Worm (Caenorhabditis elegans) whole organism, young adult: ENCODE measurements around the gene twk-7.

ENCODE experiments used
- B0336.3 ChIP-seq: fragments of 200-800 bp; sonication (Bioruptor generic); IDR thresholded peaks from 2 replicates; pipeline ENCODE4 v1.3.6; 2022; ENCODE audit warnings: missing genetic modification characterization, missing compliant biosample characterization
- C06A6.2 ChIP-seq: fragments of 200-800 bp; sonication (Bioruptor generic); conservative IDR thresholded peaks from 2 replicates; pipeline ENCODE4 v1.3.6; 2022; ENCODE audit warnings: missing genetic modification characterization, missing compliant biosample characterization
- F23B12.7 ChIP-seq: sonication (generic microtip); optimal IDR thresholded peaks from 2 replicates; lab custom pipeline; 2017; ENCODE audit warnings: missing genetic modification characterization, mild to moderate bottlenecking, missing compliant biosample characterization, antibody characterized with exemption, moderate library complexity; ENCODE audit not compliant: insufficient read depth
- F33H1.4 ChIP-seq: fragments of 200-800 bp; sonication (Bioruptor generic); IDR thresholded peaks from 2 replicates; pipeline ENCODE4 v1.3.6; 2022; ENCODE audit warnings: missing genetic modification reagents, missing genetic modification characterization, missing compliant biosample characterization
- F37B4.10 ChIP-seq: fragments of 200-800 bp; sonication (Bioruptor generic); IDR thresholded peaks from 2 replicates; pipeline ENCODE4 v1.3.6; 2022; ENCODE audit warnings: missing genetic modification characterization, missing compliant biosample characterization
- F39B2.1 ChIP-seq: fragments of 200-800 bp; sonication (Bioruptor generic); IDR thresholded peaks from 2 replicates; pipeline ENCODE4 v1.3.6; 2022; ENCODE audit warnings: missing genetic modification reagents, missing genetic modification characterization, missing compliant biosample characterization
- F49E8.2 ChIP-seq: sonication (generic microtip); optimal IDR thresholded peaks from 3 replicates; lab custom pipeline; 2017; ENCODE audit warnings: missing genetic modification characterization, mild to moderate bottlenecking, missing compliant biosample characterization, antibody characterized with exemption, moderate library complexity; ENCODE audit not compliant: insufficient read depth
- F52B5.7 ChIP-seq: sonication (generic microtip); optimal IDR thresholded peaks from 2 replicates; lab custom pipeline; 2016; ENCODE audit warnings: mild to moderate bottlenecking, missing genetic modification characterization, missing compliant biosample characterization
- F57A8.1 ChIP-seq: fragments of 200-800 bp; sonication (Bioruptor generic); optimal IDR thresholded peaks from 2 replicates; lab custom pipeline; 2018; ENCODE audit warnings: mild to moderate bottlenecking, missing genetic modification characterization, moderate library complexity, missing compliant biosample characterization
- Y56A3A.18 ChIP-seq: fragments of 200-800 bp; sonication (Bioruptor generic); IDR thresholded peaks from 2 replicates; pipeline ENCODE4 v1.3.6; 2022; ENCODE audit warnings: missing genetic modification reagents, missing genetic modification characterization, missing compliant biosample characterization
- Y67H2A.10 ChIP-seq: fragments of 200-800 bp; sonication (Bioruptor generic); conservative IDR thresholded peaks from 2 replicates; pipeline ENCODE4 v1.3.6; 2022; ENCODE audit warnings: missing genetic modification reagents, missing genetic modification characterization, missing compliant biosample characterization
- Y95B8A.8 ChIP-seq: fragments of 200-800 bp; sonication (Bioruptor generic); IDR thresholded peaks from 2 replicates; pipeline ENCODE4 v1.3.6; 2022; ENCODE audit warnings: missing genetic modification reagents, missing genetic modification characterization, missing compliant biosample characterization
- ZK185.1 ChIP-seq: sonication (generic microtip); optimal IDR thresholded peaks from 2 replicates; lab custom pipeline; 2016; ENCODE audit warnings: mild to moderate bottlenecking, missing genetic modification characterization, missing compliant biosample characterization; ENCODE audit not compliant: poor library complexity, severe bottlenecking
- aptf-3 ChIP-seq: fragments of 200-800 bp; sonication (Bioruptor generic); IDR thresholded peaks from 2 replicates; pipeline ENCODE4 v1.3.6; 2022; ENCODE audit warnings: missing genetic modification characterization, missing compliant biosample characterization
- athp-1 ChIP-seq: sonication (generic microtip); optimal IDR thresholded peaks from 2 replicates; lab custom pipeline; 2017; ENCODE audit warnings: mild to moderate bottlenecking, missing genetic modification characterization, missing compliant biosample characterization
- bed-1 ChIP-seq: fragments of 200-800 bp; sonication (Bioruptor generic); IDR thresholded peaks from 2 replicates; pipeline ENCODE4 v1.3.6; 2022; ENCODE audit warnings: missing genetic modification reagents, missing genetic modification characterization, missing compliant biosample characterization
- cebp-1 ChIP-seq, 2 experiments: fragments of 200-800 bp in 1 of 2; sonication (Bioruptor generic) in 1 of 2; sonication (generic microtip) in 1 of 2; IDR thresholded peaks in 1 of 2; optimal IDR thresholded peaks in 1 of 2; 2 replicates each; pipeline versions ENCODE4 v1.3.6 to Lab custom; 2017 to 2022; ENCODE audit warnings: missing compliant biosample characterization in 2 of 2, missing genetic modification characterization in 2 of 2, mild to moderate bottlenecking in 1 of 2, missing genetic modification reagents in 1 of 2, moderate library complexity in 1 of 2
- ceh-27 ChIP-seq: fragments of 200-800 bp; sonication (Bioruptor generic); optimal IDR thresholded peaks from 2 replicates; lab custom pipeline; 2018; ENCODE audit warnings: mild to moderate bottlenecking, missing genetic modification characterization, moderate library complexity, missing compliant biosample characterization
- ceh-91 ChIP-seq: fragments of 200-800 bp; sonication (Bioruptor generic); IDR thresholded peaks from 2 replicates; pipeline ENCODE4 v1.3.6; 2022; ENCODE audit warnings: missing genetic modification reagents, missing genetic modification characterization, missing compliant biosample characterization
- chd-7 ChIP-seq: sonication (generic microtip); optimal IDR thresholded peaks from 2 replicates; lab custom pipeline; 2016; ENCODE audit warnings: mild to moderate bottlenecking, missing genetic modification characterization, moderate library complexity, missing compliant biosample characterization
- dox-1 ChIP-seq: fragments of 200-800 bp; sonication (Bioruptor generic); IDR thresholded peaks from 2 replicates; pipeline ENCODE4 v1.3.6; 2022; ENCODE audit warnings: missing genetic modification reagents, missing genetic modification characterization, missing compliant biosample characterization
- dpff-1 ChIP-seq: sonication (generic microtip); optimal IDR thresholded peaks from 2 replicates; lab custom pipeline; 2017; ENCODE audit warnings: mild to moderate bottlenecking, missing genetic modification characterization, missing compliant biosample characterization
- fkh-3 ChIP-seq: sonication (generic microtip); optimal IDR thresholded peaks from 2 replicates; lab custom pipeline; 2016; ENCODE audit warnings: mild to moderate bottlenecking, missing genetic modification characterization, missing compliant biosample characterization
- him-1 ChIP-seq: sonication (generic microtip); optimal IDR thresholded peaks from 2 replicates; lab custom pipeline; 2016; ENCODE audit warnings: missing genotype, missing genetic modification reagents, missing genetic modification characterization, missing compliant biosample characterization
- hlh-26 ChIP-seq: fragments of 200-800 bp; sonication (Bioruptor generic); conservative IDR thresholded peaks from 2 replicates; pipeline ENCODE4 v1.3.6; 2022; ENCODE audit warnings: missing genetic modification reagents, missing genetic modification characterization, missing compliant biosample characterization
- hmg-20 ChIP-seq: fragments of 200-800 bp; sonication (Bioruptor generic); IDR thresholded peaks from 2 replicates; pipeline ENCODE4 v1.3.6; 2022; ENCODE audit warnings: missing genetic modification reagents, missing genetic modification characterization, missing compliant biosample characterization
- lin-54 ChIP-seq: fragments of 200-800 bp; sonication (Bioruptor generic); optimal IDR thresholded peaks from 2 replicates; lab custom pipeline; 2018; ENCODE audit warnings: mild to moderate bottlenecking, missing genetic modification characterization, missing compliant biosample characterization
- lsl-1 ChIP-seq: fragments of 200-800 bp; sonication (Bioruptor generic); optimal IDR thresholded peaks from 2 replicates; lab custom pipeline; 2018; ENCODE audit warnings: mild to moderate bottlenecking, missing genetic modification characterization, moderate library complexity, missing compliant biosample characterization
- madf-10 ChIP-seq: sonication (generic microtip); optimal IDR thresholded peaks from 2 replicates; lab custom pipeline; 2016; ENCODE audit warnings: mild to moderate bottlenecking, missing genetic modification characterization, missing compliant biosample characterization
- madf-6 ChIP-seq: fragments of 200-800 bp; sonication (Bioruptor generic); IDR thresholded peaks from 2 replicates; pipeline ENCODE4 v1.3.6; 2022; ENCODE audit warnings: missing genetic modification reagents, missing genetic modification characterization, missing compliant biosample characterization
- madf-8 ChIP-seq: fragments of 200-800 bp; sonication (Bioruptor generic); conservative IDR thresholded peaks from 2 replicates; pipeline ENCODE4 v1.3.6; 2022; ENCODE audit warnings: missing genetic modification reagents, missing genetic modification characterization, missing compliant biosample characterization
- mcd-1 ChIP-seq: fragments of 200-800 bp; sonication (Bioruptor generic); IDR thresholded peaks from 2 replicates; pipeline ENCODE4 v1.3.6; 2022; ENCODE audit warnings: missing genetic modification reagents, missing genetic modification characterization, missing compliant biosample characterization
- mel-28 ChIP-seq: sonication (generic microtip); optimal IDR thresholded peaks from 2 replicates; lab custom pipeline; 2016; ENCODE audit warnings: borderline replicate concordance, mild to moderate bottlenecking, missing genetic modification characterization, missing compliant biosample characterization
- mxl-1 ChIP-seq: sonication (generic microtip); optimal IDR thresholded peaks from 2 replicates; lab custom pipeline; 2016; ENCODE audit warnings: missing genetic modification characterization, missing compliant biosample characterization
- nfya-1 ChIP-seq: sonication (generic microtip); optimal IDR thresholded peaks from 2 replicates; lab custom pipeline; 2017; ENCODE audit warnings: antibody characterized with exemption, missing compliant biosample characterization, missing genetic modification characterization, borderline replicate concordance; ENCODE audit not compliant: insufficient read depth
- nfya-2 ChIP-seq: fragments of 200-800 bp; sonication (Bioruptor generic); IDR thresholded peaks from 2 replicates; pipeline ENCODE4 v1.3.6; 2022; ENCODE audit warnings: missing genetic modification reagents, missing genetic modification characterization, missing compliant biosample characterization
- nfyb-1 ChIP-seq: fragments of 200-800 bp; sonication (Bioruptor generic); IDR thresholded peaks from 2 replicates; pipeline ENCODE4 v1.3.6; 2022; ENCODE audit warnings: missing genetic modification reagents, missing genetic modification characterization, missing compliant biosample characterization
- nhr-27 ChIP-seq: fragments of 200-800 bp; sonication (Bioruptor generic); optimal IDR thresholded peaks from 2 replicates; lab custom pipeline; 2018; ENCODE audit warnings: mild to moderate bottlenecking, missing genetic modification characterization, moderate library complexity, missing compliant biosample characterization
- nhr-90 ChIP-seq: sonication (generic microtip); optimal IDR thresholded peaks from 2 replicates; lab custom pipeline; 2016; ENCODE audit warnings: missing genotype, mild to moderate bottlenecking, missing genetic modification characterization, missing compliant biosample characterization
- snpc-3.4 ChIP-seq: sonication (generic microtip); optimal IDR thresholded peaks from 2 replicates; lab custom pipeline; 2017; ENCODE audit warnings: missing genetic modification characterization, mild to moderate bottlenecking, missing compliant biosample characterization, antibody characterized with exemption, moderate library complexity, missing genotype, missing genetic modification reagents
- snpc-4 ChIP-seq, 5 experiments: fragments of 150-350 bp in 1 of 5; sonication (generic microtip) in 4 of 5; optimal IDR thresholded peaks; 2 replicates each; lab custom pipeline; 2014 to 2018; ENCODE audit warnings: missing genetic modification characterization in 5 of 5, missing biosample characterization in 3 of 5, antibody characterized with exemption in 2 of 5, mild to moderate bottlenecking in 2 of 5, missing compliant biosample characterization in 2 of 5, missing genotype in 2 of 5, moderate library complexity in 2 of 5, missing genetic modification reagents in 1 of 5
- sptf-2 ChIP-seq: fragments of 200-800 bp; sonication (Bioruptor generic); optimal IDR thresholded peaks from 2 replicates; lab custom pipeline; 2018; ENCODE audit warnings: mild to moderate bottlenecking, missing genetic modification characterization, missing compliant biosample characterization
- tlf-1 ChIP-seq: fragments of 200-800 bp; sonication (Bioruptor generic); optimal IDR thresholded peaks from 2 replicates; lab custom pipeline; 2018; ENCODE audit warnings: mild to moderate bottlenecking, missing genetic modification characterization, missing compliant biosample characterization
- unc-130 ChIP-seq: sonication (generic microtip); optimal IDR thresholded peaks from 2 replicates; lab custom pipeline; 2016; ENCODE audit warnings: missing genetic modification reagents, missing genetic modification characterization, missing compliant biosample characterization
- zim-3 ChIP-seq: sonication (generic microtip); optimal IDR thresholded peaks from 2 replicates; lab custom pipeline; 2017; ENCODE audit warnings: mild to moderate bottlenecking, missing genetic modification characterization, moderate library complexity, missing compliant biosample characterization
- ztf-26 ChIP-seq: sonication (generic microtip); optimal IDR thresholded peaks from 2 replicates; lab custom pipeline; 2017; ENCODE audit warnings: missing genetic modification characterization, missing compliant biosample characterization
- ztf-3 ChIP-seq: fragments of 200-800 bp; sonication (Bioruptor generic); optimal IDR thresholded peaks from 2 replicates; lab custom pipeline; 2018; ENCODE audit warnings: mild to moderate bottlenecking, missing genetic modification characterization, missing compliant biosample characterization

twk-7 gene

DNA sequence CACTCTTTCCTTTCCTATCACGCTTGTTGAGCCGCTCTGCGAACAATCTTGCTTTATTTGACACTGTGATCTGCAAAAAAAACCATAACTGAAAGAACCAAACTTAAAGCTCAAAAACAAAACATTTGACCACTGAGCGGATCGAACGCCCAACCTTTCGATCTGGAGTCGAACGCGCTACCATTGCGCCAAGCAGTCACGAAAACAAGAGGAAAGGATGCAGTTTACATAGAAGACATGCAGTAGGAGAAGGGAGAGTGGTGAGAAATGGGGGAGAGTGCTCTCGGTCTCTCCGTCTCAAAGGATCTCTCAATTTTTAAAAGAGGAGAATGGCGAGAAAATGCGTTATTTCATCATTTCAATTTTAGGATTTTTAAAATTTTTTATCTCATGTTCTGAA, 34.8 kb upstream of the twk-7 start (continued):
- peak; percentile 32; the same call in 1 of the 2 replicates for TF ChIP-seq madf-8 (GFP tag; lab: Robert Waterston, UW)
- TF ChIP-seq F23B12.7 (tag; lab: Kevin White, UChicago) = peak; percentile 70
- TF ChIP-seq dpff-1 (tag; lab: Kevin White, UChicago) = peak; percentile 32
- TF ChIP-seq dox-1 (GFP tag; lab: Robert Waterston, UW) = peak; percentile 81
- no peak for TF ChIP-seq F37B4.10 (GFP tag; lab: Robert Waterston, UW)
- TF ChIP-seq sptf-2 (GFP tag; lab: Kevin White, UChicago) = peak; percentile 52
- peak; percentile 68; the same call in 1 of the 2 replicates for TF ChIP-seq aptf-3 (GFP tag; lab: Robert Waterston, UW)
- peak; percentile 66 for TF ChIP-seq madf-6 (GFP tag; lab: Robert Waterston, UW)
- peak; percentile 66 for TF ChIP-seq lin-54 (GFP tag; lab: Kevin White, UChicago)
- TF ChIP-seq mxl-1 (tag; lab: Kevin White, UChicago) = peak; percentile 91
- TF ChIP-seq athp-1 = peak; percentile 92
- TF ChIP-seq mel-28 (tag; lab: Kevin White, UChicago) = peak; percentile 22
- TF ChIP-seq madf-10 = peak; percentile 70
- TF ChIP-seq F57A8.1 = peak; percentile 15
- peak; percentile 45 for TF ChIP-seq tlf-1
- TF ChIP-seq nhr-90 (tag; lab: Kevin White, UChicago) = peak; percentile 91
- 0 out of 2 replicates have a peak, but pooled peaks have one; percentile 46 for TF ChIP-seq Y95B8A.8 (GFP tag; lab: Robert Waterston, UW)
- no peak for TF ChIP-seq nhr-27
- TF ChIP-seq Y56A3A.18 (GFP tag; lab: Robert Waterston, UW) = peak; percentile 82
- TF ChIP-seq mcd-1 (GFP tag; lab: Robert Waterston, UW) = peak; percentile 75
- TF ChIP-seq hmg-20 (GFP tag; lab: Robert Waterston, UW) = peak; percentile 85
- TF ChIP-seq chd-7 (tag; lab: Kevin White, UChicago) = peak; percentile 68
- peak; percentile 93 for TF ChIP-seq ZK185.1 (tag; lab: Kevin White, UChicago)
- no peak for TF ChIP-seq nfya-2
- TF ChIP-seq bed-1 (GFP tag; lab: Robert Waterston, UW) = no peak
- no peak for TF ChIP-seq hlh-26 (GFP tag; lab: Robert Waterston, UW)
- TF ChIP-seq F52B5.7 (tag; lab: Kevin White, UChicago) = peak; percentile 59
- TF ChIP-seq F39B2.1 = no peak
- TF ChIP-seq nfya-1 (tag; lab: Kevin White, UChicago) = no peak
- no peak for TF ChIP-seq cebp-1 (GFP tag; IDR thresholded peaks at IDR 0.05; lab: Robert Waterston, UW)
- TF ChIP-seq cebp-1 (tag; optimal IDR thresholded peaks at IDR 0.05; lab: Kevin White, UChicago) = peak; percentile 84
- TF ChIP-seq ceh-91 (GFP tag; lab: Robert Waterston, UW) = 0 out of 2 replicates have a peak, but pooled peaks have one; percentile 33
- TF ChIP-seq ceh-27 (GFP tag; lab: Kevin White, UChicago) = peak; percentile 84
- TF ChIP-seq zim-3 (tag; lab: Kevin White, UChicago) = peak; percentile 93
- TF ChIP-seq, all 124 proteins: peak for 87

DNA sequence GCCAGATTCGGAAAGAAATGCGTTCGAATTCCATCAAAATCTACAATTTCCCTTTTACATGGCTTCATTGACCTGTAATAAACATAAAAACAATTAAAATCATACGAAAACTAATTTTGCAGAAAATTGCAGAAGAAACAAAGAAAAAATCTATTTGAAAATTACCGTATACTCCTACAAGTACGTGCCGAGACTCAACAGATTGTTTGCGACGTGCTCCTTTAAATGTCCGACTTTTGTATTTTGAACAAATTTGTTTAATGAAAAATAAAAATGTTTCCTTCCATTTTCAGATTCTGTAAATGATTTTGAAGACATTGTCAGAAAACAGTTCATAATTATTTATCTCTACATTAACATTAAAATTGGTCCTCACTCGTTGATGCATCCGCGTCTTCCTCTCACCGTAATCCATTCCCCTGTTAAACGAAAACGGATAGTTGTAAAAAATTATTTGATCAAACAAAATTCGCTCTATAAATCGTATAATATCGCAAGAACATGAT, 31.5 kb upstream of the twk-7 start, which contains the start of gene pgl-2:
Gene pgl-2 (minus strand): TSS at position 456 of the 506 bp plus-strand sequence.
- no peak for TF ChIP-seq Y67H2A.10 (GFP tag; lab: Robert Waterston, UW)
- no peak for TF ChIP-seq ztf-3 (GFP tag; lab: Kevin White, UChicago)
- TF ChIP-seq unc-130 (GFP tag; lab: Kevin White, UChicago) = no peak
- TF ChIP-seq snpc-3.4 (tag; lab: Kevin White, UChicago) = no peak
- no peak for TF ChIP-seq C06A6.2 (GFP tag; lab: Robert Waterston, UW)
- TF ChIP-seq B0336.3 (GFP tag; lab: Robert Waterston, UW) = peak; percentile 43; the same call in 1 of the 2 replicates
- peak; percentile 39 for TF ChIP-seq him-1
- no peak for TF ChIP-seq ztf-26 (tag; lab: Kevin White, UChicago)
- no peak for TF ChIP-seq snpc-4 (GFP tag; optimal IDR thresholded peaks at IDR 0.05; lab: Kevin White, UChicago)
- TF ChIP-seq snpc-4 (tag; optimal IDR thresholded peaks at IDR 0.05; lab: Kevin White, UChicago) = peak in 1 of 4 experiments; percentile 9
- peak; percentile 76 for TF ChIP-seq F33H1.4 (GFP tag; lab: Robert Waterston, UW)
- TF ChIP-seq lsl-1 (GFP tag; lab: Kevin White, UChicago) = peak; percentile 86
- TF ChIP-seq lin-54 (GFP tag; lab: Kevin White, UChicago) = peak; percentile 47
- peak; percentile 14 for TF ChIP-seq F49E8.2 (tag; lab: Kevin White, UChicago)
- TF ChIP-seq fkh-3 (tag; lab: Kevin White, UChicago) = no peak
- TF ChIP-seq nfyb-1 (GFP tag; lab: Robert Waterston, UW) = no peak
